Worm (Caenorhabditis elegans) whole organism, L1 larva: ENCODE results near the gene srab-1.

Experiments
- C04F5.9 ChIP-seq: sonication (generic microtip); optimal IDR thresholded peaks from 2 replicates; lab custom pipeline; 2016; ENCODE audit warnings: missing genetic modification characterization, missing compliant biosample characterization
- Y116A8C.19 ChIP-seq: sonication (generic microtip); optimal IDR thresholded peaks from 2 replicates; lab custom pipeline; 2016; ENCODE audit warnings: missing compliant biosample characterization, missing genetic modification characterization, borderline replicate concordance
- alr-1 ChIP-seq: fragments of 200-800 bp; sonication (Bioruptor generic); optimal IDR thresholded peaks from 2 replicates; lab custom pipeline; 2018; ENCODE audit warnings: borderline replicate concordance, mild to moderate bottlenecking, missing genetic modification characterization, missing compliant biosample characterization
- aly-2 ChIP-seq: fragments of 150-350 bp; optimal IDR thresholded peaks from 2 replicates; lab custom pipeline; 2014; ENCODE audit warnings: missing biosample characterization, missing genetic modification characterization
- ama-1 ChIP-seq: fragments of 150-350 bp; optimal IDR thresholded peaks from 2 replicates; lab custom pipeline; 2014
- blmp-1 ChIP-seq: fragments of 150-350 bp; optimal IDR thresholded peaks from 2 replicates; lab custom pipeline; 2014; ENCODE audit warnings: missing biosample characterization, missing genetic modification characterization
- ceh-82 ChIP-seq, 3 experiments: fragments of 150-350 bp in 1 of 3; sonication (generic microtip) in 2 of 3; optimal IDR thresholded peaks; 2 replicates each; lab custom pipeline; 2014 to 2017; ENCODE audit warnings: missing biosample characterization in 3 of 3, missing genetic modification characterization in 3 of 3
- ceh-88 ChIP-seq: fragments of 200-800 bp; sonication (Bioruptor generic); IDR thresholded peaks from 2 replicates; pipeline ENCODE4 v1.3.6; 2022; ENCODE audit warnings: missing genetic modification characterization, missing compliant biosample characterization
- ceh-90 ChIP-seq: sonication (generic microtip); optimal IDR thresholded peaks from 2 replicates; lab custom pipeline; 2016; ENCODE audit warnings: missing genetic modification characterization, missing compliant biosample characterization
- ces-1 ChIP-seq: fragments of 150-350 bp; optimal IDR thresholded peaks from 2 replicates; lab custom pipeline; 2014; ENCODE audit warnings: missing biosample characterization, missing genetic modification reagents, missing genetic modification characterization
- dpl-1 ChIP-seq, 3 experiments: fragments of 150-350 bp in 2 of 3; sonication (generic microtip) in 1 of 3; optimal IDR thresholded peaks; 2 replicates each; lab custom pipeline; 2014 to 2017; ENCODE audit warnings: missing biosample characterization in 3 of 3, missing genetic modification characterization in 3 of 3, missing genetic modification reagents in 3 of 3
- dsc-1 ChIP-seq: sonication (generic microtip); optimal IDR thresholded peaks from 2 replicates; lab custom pipeline; 2016; ENCODE audit warnings: mild to moderate bottlenecking, missing genetic modification characterization, missing compliant biosample characterization
- efl-1 ChIP-seq, 4 experiments: fragments of 150-350 bp; optimal IDR thresholded peaks in 3 of 4; peaks in 1 of 4; 1 replicate in 1 of 4; 2 replicates in 3 of 4; lab custom pipeline; 2014; ENCODE audit warnings: missing biosample characterization in 2 of 4, missing genetic modification characterization in 2 of 4, missing genetic modification reagents in 2 of 4
- efl-3 ChIP-seq: fragments of 200-800 bp; sonication (Bioruptor generic); optimal IDR thresholded peaks from 2 replicates; lab custom pipeline; 2018; ENCODE audit warnings: mild to moderate bottlenecking, missing genetic modification characterization, missing compliant biosample characterization
- egl-13 ChIP-seq: sonication (generic microtip); optimal IDR thresholded peaks from 2 replicates; lab custom pipeline; 2016; ENCODE audit warnings: missing genotype, missing genetic modification reagents, missing genetic modification characterization, missing compliant biosample characterization
- ets-5 ChIP-seq: fragments of 200-800 bp; sonication (Bioruptor generic); IDR thresholded peaks from 2 replicates; pipeline ENCODE4 v1.3.6; 2022; ENCODE audit warnings: missing genetic modification characterization, missing compliant biosample characterization
- fkh-10 ChIP-seq: sonication (generic microtip); optimal IDR thresholded peaks from 2 replicates; lab custom pipeline; 2017; ENCODE audit warnings: missing biosample characterization, missing genetic modification reagents, missing genetic modification characterization
- fkh-4 ChIP-seq: sonication (generic microtip); optimal IDR thresholded peaks from 2 replicates; lab custom pipeline; 2016; ENCODE audit warnings: missing compliant biosample characterization, missing genetic modification characterization, borderline replicate concordance
- hlh-17 ChIP-seq: fragments of 200-800 bp; sonication (Bioruptor generic); optimal IDR thresholded peaks from 2 replicates; lab custom pipeline; 2018; ENCODE audit warnings: missing genetic modification characterization, mild to moderate bottlenecking, missing compliant biosample characterization, moderate library complexity, borderline replicate concordance
- hlh-4 ChIP-seq: sonication (generic microtip); optimal IDR thresholded peaks from 2 replicates; lab custom pipeline; 2016; ENCODE audit warnings: mild to moderate bottlenecking, missing genetic modification characterization, missing compliant biosample characterization
- isw-1 ChIP-seq: fragments of 200-800 bp; sonication (Bioruptor generic); IDR thresholded peaks from 2 replicates; pipeline ENCODE4 v1.3.6; 2022; ENCODE audit warnings: missing genetic modification characterization, missing compliant biosample characterization
- jun-1 ChIP-seq: fragments of 150-350 bp; optimal IDR thresholded peaks from 2 replicates; lab custom pipeline; 2014; ENCODE audit warnings: missing biosample characterization, missing genetic modification reagents, missing genetic modification characterization
- lin-14 ChIP-seq: fragments of 200-800 bp; sonication (Bioruptor generic); optimal IDR thresholded peaks from 2 replicates; lab custom pipeline; 2018; ENCODE audit warnings: mild to moderate bottlenecking, missing genetic modification characterization, moderate library complexity, missing compliant biosample characterization
- lir-3 ChIP-seq: sonication (generic microtip); optimal IDR thresholded peaks from 2 replicates; lab custom pipeline; 2016; ENCODE audit warnings: mild to moderate bottlenecking, missing genetic modification characterization, moderate library complexity, missing compliant biosample characterization; ENCODE audit not compliant: poor library complexity
- lsy-2 ChIP-seq, 2 experiments: fragments of 150-350 bp; optimal IDR thresholded peaks; 2 replicates each; lab custom pipeline; 2014; ENCODE audit warnings: missing biosample characterization in 2 of 2, missing genetic modification characterization in 2 of 2
- mab-9 ChIP-seq: fragments of 200-800 bp; sonication (Bioruptor generic); IDR thresholded peaks from 2 replicates; pipeline ENCODE4 v1.3.6; 2022; ENCODE audit warnings: missing genetic modification reagents, missing genetic modification characterization, missing compliant biosample characterization
- mdl-1 ChIP-seq, 2 experiments: fragments of 150-350 bp; optimal IDR thresholded peaks; 2 replicates each; lab custom pipeline; 2014 to 2017; ENCODE audit warnings: missing biosample characterization in 2 of 2, missing genetic modification characterization in 2 of 2, inconsistent platforms in 1 of 2
- mef-2 ChIP-seq: fragments of 150-350 bp; optimal IDR thresholded peaks from 2 replicates; lab custom pipeline; 2014; ENCODE audit warnings: missing biosample characterization, missing genetic modification characterization
- mep-1 ChIP-seq: fragments of 150-350 bp; optimal IDR thresholded peaks from 2 replicates; lab custom pipeline; 2014; ENCODE audit warnings: missing biosample characterization, missing genetic modification characterization
- nhr-12 ChIP-seq: sonication (generic microtip); optimal IDR thresholded peaks from 2 replicates; lab custom pipeline; 2017; ENCODE audit warnings: missing biosample characterization, missing genetic modification characterization
- nhr-19 ChIP-seq: fragments of 200-800 bp; sonication (Bioruptor generic); conservative IDR thresholded peaks from 2 replicates; pipeline ENCODE4 v1.3.6; 2022; ENCODE audit warnings: missing genetic modification characterization, missing compliant biosample characterization
- nhr-237 ChIP-seq: fragments of 150-350 bp; optimal IDR thresholded peaks from 2 replicates; lab custom pipeline; 2014; ENCODE audit warnings: missing biosample characterization, missing genetic modification characterization
- nhr-47 ChIP-seq: sonication (generic microtip); optimal IDR thresholded peaks from 2 replicates; lab custom pipeline; 2016; ENCODE audit warnings: mild to moderate bottlenecking, missing genetic modification characterization, moderate library complexity, missing compliant biosample characterization
- nhr-71 ChIP-seq: sonication (generic microtip); optimal IDR thresholded peaks from 2 replicates; lab custom pipeline; 2016; ENCODE audit warnings: mild to moderate bottlenecking, missing genetic modification characterization, moderate library complexity, missing compliant biosample characterization
- nhr-84 ChIP-seq: sonication (generic microtip); optimal IDR thresholded peaks from 2 replicates; lab custom pipeline; 2017; ENCODE audit warnings: missing biosample characterization, missing genetic modification characterization
- nhr-85 ChIP-seq: sonication (generic microtip); peaks from one replicate; lab custom pipeline; 2016; ENCODE audit warnings: missing genetic modification characterization, inconsistent platforms, missing compliant biosample characterization
- pag-3 ChIP-seq: sonication (generic microtip); optimal IDR thresholded peaks from 2 replicates; lab custom pipeline; 2017; ENCODE audit warnings: missing genetic modification characterization, mild to moderate bottlenecking, missing compliant biosample characterization, antibody characterized with exemption, borderline replicate concordance; ENCODE audit not compliant: insufficient read depth
- pax-3 ChIP-seq: fragments of 200-800 bp; sonication (Bioruptor generic); optimal IDR thresholded peaks from 2 replicates; lab custom pipeline; 2018; ENCODE audit warnings: mild to moderate bottlenecking, missing genetic modification characterization, moderate library complexity, missing compliant biosample characterization
- tbx-2 ChIP-seq: sonication (generic microtip); optimal IDR thresholded peaks from 2 replicates; lab custom pipeline; 2016; ENCODE audit warnings: missing genetic modification characterization, missing compliant biosample characterization
- tlp-1 ChIP-seq: fragments of 150-350 bp; optimal IDR thresholded peaks from 2 replicates; lab custom pipeline; 2014; ENCODE audit warnings: missing biosample characterization, missing genetic modification characterization
- unc-86 ChIP-seq: sonication (generic microtip); optimal IDR thresholded peaks from 2 replicates; lab custom pipeline; 2016; ENCODE audit warnings: missing genetic modification characterization, missing compliant biosample characterization
- unc-98 ChIP-seq: fragments of 200-800 bp; sonication (Bioruptor generic); IDR thresholded peaks from 2 replicates; pipeline ENCODE4 v1.3.6; 2022; ENCODE audit warnings: missing genetic modification characterization, missing compliant biosample characterization
- vab-15 ChIP-seq: sonication (generic microtip); optimal IDR thresholded peaks from 2 replicates; lab custom pipeline; 2017; ENCODE audit warnings: missing genotype, mild to moderate bottlenecking, missing genetic modification characterization, missing compliant biosample characterization
- xbp-1 ChIP-seq: sonication (generic microtip); optimal IDR thresholded peaks from 2 replicates; lab custom pipeline; 2016; ENCODE audit warnings: missing genetic modification characterization, missing compliant biosample characterization
- zip-4 ChIP-seq: fragments of 200-800 bp; sonication (Bioruptor generic); optimal IDR thresholded peaks from 2 replicates; lab custom pipeline; 2018; ENCODE audit warnings: mild to moderate bottlenecking, missing genetic modification characterization, moderate library complexity, missing compliant biosample characterization
- ztf-4 ChIP-seq: fragments of 150-350 bp; optimal IDR thresholded peaks from 2 replicates; lab custom pipeline; 2014; ENCODE audit warnings: missing biosample characterization, missing genetic modification characterization

The srab-1 gene

ce11 chrV:5089497-5090134 lies 12.3 kb downstream of the srab-1 start, which contains the start of gene glb-32:
glb-32 (minus strand) TSS chrV:5089547.
- TF ChIP-seq ama-1 (lab: Kevin White, UChicago): no peak
- no peak for TF ChIP-seq C04F5.9
- no peak for TF ChIP-seq ces-1 (GFP tag; lab: Kevin White, UChicago)
- peak; percentile 71 for TF ChIP-seq lin-14
- no peak for TF ChIP-seq vab-15
- TF ChIP-seq hlh-4 (tag; lab: Kevin White, UChicago): no peak
- TF ChIP-seq nhr-237: no peak
- no peak for TF ChIP-seq pag-3 (tag; lab: Kevin White, UChicago)
- peak; percentile 24 for TF ChIP-seq nhr-47 (tag; lab: Kevin White, UChicago)
- no peak for TF ChIP-seq nhr-12 (tag; lab: Kevin White, UChicago)
- TF ChIP-seq egl-13: peak; percentile 80
- TF ChIP-seq nhr-71 (tag; lab: Kevin White, UChicago): peak; percentile 48
- no peak for TF ChIP-seq ztf-4 (tag; lab: Kevin White, UChicago)
- TF ChIP-seq efl-3: no peak
- peak; percentile 75 for TF ChIP-seq unc-86 (tag; lab: Kevin White, UChicago)

- TF ChIP-seq hlh-17 (GFP tag; lab: Kevin White, UChicago) (no peak), nhr-47 (tag; lab: Kevin White, UChicago) (peak; percentile 14), blmp-1 (tag; lab: Kevin White, UChicago) (no peak), fkh-10 (GFP tag; lab: Kevin White, UChicago) (peak; percentile 9), xbp-1 (tag; lab: Kevin White, UChicago) (no peak), mef-2 (tag; lab: Kevin White, UChicago) (no peak), ets-5 (no peak), lin-14 (peak; percentile 74), alr-1 (tag; lab: Kevin White, UChicago) (no peak), egl-13 (peak; percentile 22), nhr-19 (GFP tag; lab: Robert Waterston, UW) (no peak), lir-3 (tag; lab: Kevin White, UChicago) (no peak), mep-1 (tag; lab: Kevin White, UChicago) (no peak), tbx-2 (peak; percentile 63), ceh-82 (tag; optimal IDR thresholded peaks at IDR 0.05; lab: Kevin White, UChicago) (no peak), nhr-71 (tag; lab: Kevin White, UChicago) (peak; percentile 35), efl-1 (optimal IDR thresholded peaks at IDR 0.05; lab: Kevin White, UChicago) (no peak), efl-1 (GFP tag; optimal IDR thresholded peaks at IDR 0.05 in 1 of 2; lab: Kevin White, UChicago) (peak in 1 of 2 experiments; percentile 38)
These were observed 13.6 kb downstream of the srab-1 start for ce11 chrV:5088311-5088710.

- TF ChIP-seq lsy-2 (tag; optimal IDR thresholded peaks at IDR 0.05; lab: Kevin White, UChicago) (peak in 1 of 2 experiments; percentile 58), pax-3 (tag; lab: Kevin White, UChicago) (no peak), zip-4 (GFP tag; lab: Kevin White, UChicago) (peak; percentile 66), hlh-4 (tag; lab: Kevin White, UChicago) (no peak), unc-98 (GFP tag; lab: Robert Waterston, UW) (no peak), isw-1 (GFP tag; lab: Robert Waterston, UW) (no peak), unc-86 (tag; lab: Kevin White, UChicago) (peak; percentile 4), dsc-1 (peak; percentile 59), nhr-237 (no peak), tbx-2 (peak; percentile 20), mdl-1 (tag; optimal IDR thresholded peaks at IDR 0.05; lab: Kevin White, UChicago) (no peak), ces-1 (GFP tag; lab: Kevin White, UChicago) (no peak), nhr-85 (tag; lab: Kevin White, UChicago) (no peak), aly-2 (tag; lab: Kevin White, UChicago) (no peak), jun-1 (no peak), mep-1 (tag; lab: Kevin White, UChicago) (peak; percentile 13), tlp-1 (tag; lab: Kevin White, UChicago) (no peak), Y116A8C.19 (tag; lab: Kevin White, UChicago) (no peak), fkh-4 (tag; lab: Kevin White, UChicago) (no peak), alr-1 (tag; lab: Kevin White, UChicago) (no peak), dpl-1 (GFP tag; optimal IDR thresholded peaks at IDR 0.05; lab: Kevin White, UChicago) (no peak), blmp-1 (tag; lab: Kevin White, UChicago) (no peak), C04F5.9 (no peak), nhr-84 (tag; lab: Kevin White, UChicago) (no peak), mab-9 (GFP tag; lab: Robert Waterston, UW) (no peak), ceh-90 (no peak), ceh-88 (GFP tag; lab: Robert Waterston, UW) (no peak), lin-14 (peak; percentile 66)
These were observed 15.0 kb downstream of the srab-1 start, which contains the start of gene Y58A7A.5 for ce11 chrV:5086919-5087404. Y58A7A.5 (minus strand) TSS chrV:5086969.
